Worm (Caenorhabditis elegans): ENCODE data around the gene F52H2.3.

F52H2.3 gene

DNA sequence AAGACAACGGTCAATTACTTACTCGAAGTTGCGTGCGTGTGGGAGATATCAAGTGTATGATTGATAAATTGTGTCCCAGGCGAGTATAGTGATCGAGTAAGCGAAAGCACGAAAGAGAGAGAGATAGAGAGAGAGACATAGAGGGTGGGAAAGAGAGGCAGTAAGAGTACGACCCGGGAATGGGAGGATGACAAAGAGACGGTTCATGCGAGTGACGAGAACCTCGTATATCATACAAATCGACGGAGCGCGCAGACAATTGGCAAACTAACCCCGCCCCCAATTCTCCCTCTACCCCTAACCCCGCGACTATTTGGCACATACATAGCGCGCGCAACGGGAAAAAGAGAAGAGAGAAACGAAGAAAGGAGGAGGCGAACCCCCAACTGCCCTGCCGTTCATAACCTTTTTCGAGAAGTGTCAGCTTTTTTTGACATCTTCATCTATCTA is 45.0 kb downstream of the F52H2.3 start, which contains the start of gene rabr-1:
rabr-1 (plus strand) TSS at position 316 of the 450 bp plus-strand sequence.
- TF ChIP-seq snpc-4 (GFP tag; optimal IDR thresholded peaks at IDR 0.05) (no peak), snpc-4 (tag; optimal IDR thresholded peaks at IDR 0.05) (peak in 1 of 4 experiments; percentile 31), unc-62 (GFP tag; optimal IDR thresholded peaks at IDR 0.05) (no peak), ztf-3 (GFP tag; optimal IDR thresholded peaks at IDR 0.05) (no peak), gei-17 (GFP tag; optimal IDR thresholded peaks at IDR 0.05) (peak; percentile 14), ztf-25 (GFP tag; IDR thresholded peaks at IDR 0.05) (no peak), hmg-1.2 (GFP tag; IDR thresholded peaks at IDR 0.05) (peak; percentile 43; the same call in 1 of the 2 replicates), rcor-1 (GFP tag; IDR thresholded peaks at IDR 0.05) (no peak), ztf-26 (tag; optimal IDR thresholded peaks at IDR 0.05) (peak; percentile 67), lin-40 (tag; optimal IDR thresholded peaks at IDR 0.05) (peak; percentile 4), Y53F4B.3 (GFP tag; IDR thresholded peaks at IDR 0.05) (no peak), dox-1 (GFP tag; IDR thresholded peaks at IDR 0.05) (peak; percentile 71), Y67H2A.10 (GFP tag; conservative IDR thresholded peaks at IDR 0.05) (no peak), C06A6.2 (GFP tag; conservative IDR thresholded peaks at IDR 0.05) (0 out of 2 replicates have a peak, but pooled peaks have one; percentile 31), ztf-18 (tag; optimal IDR thresholded peaks at IDR 0.05) (no peak), zfh-2 (GFP tag; conservative IDR thresholded peaks at IDR 0.05) (peak; percentile 89), lir-1 (GFP tag; conservative IDR thresholded peaks at IDR 0.05) (no peak), ztf-6 (GFP tag; IDR thresholded peaks at IDR 0.05) (no peak), tbp1 (GFP tag; optimal IDR thresholded peaks at IDR 0.05) (no peak), somi-1 (GFP tag; optimal IDR thresholded peaks at IDR 0.05) (peak; percentile 28), K12H6.12 (tag; optimal IDR thresholded peaks at IDR 0.05) (peak; percentile 23), F10E7.11 (tag; optimal IDR thresholded peaks at IDR 0.05) (peak; percentile 22), chd-7 (tag; optimal IDR thresholded peaks at IDR 0.05) (peak; percentile 44), nhr-80 (tag; optimal IDR thresholded peaks at IDR 0.05) (peak; percentile 24), egrh-3 (GFP tag; IDR thresholded peaks at IDR 0.05) (peak; percentile 49; the same call in 1 of the 2 replicates), attf-5 (GFP tag; optimal IDR thresholded peaks at IDR 0.05) (no peak), nfya-2 (GFP tag; IDR thresholded peaks at IDR 0.05) (no peak), aptf-3 (GFP tag; IDR thresholded peaks at IDR 0.05) (no peak), mcd-1 (GFP tag; IDR thresholded peaks at IDR 0.05) (0 out of 2 replicates have a peak, but pooled peaks have one; percentile 24), lin-35 (GFP tag; optimal IDR thresholded peaks at IDR 0.05) (no peak)

DNA sequence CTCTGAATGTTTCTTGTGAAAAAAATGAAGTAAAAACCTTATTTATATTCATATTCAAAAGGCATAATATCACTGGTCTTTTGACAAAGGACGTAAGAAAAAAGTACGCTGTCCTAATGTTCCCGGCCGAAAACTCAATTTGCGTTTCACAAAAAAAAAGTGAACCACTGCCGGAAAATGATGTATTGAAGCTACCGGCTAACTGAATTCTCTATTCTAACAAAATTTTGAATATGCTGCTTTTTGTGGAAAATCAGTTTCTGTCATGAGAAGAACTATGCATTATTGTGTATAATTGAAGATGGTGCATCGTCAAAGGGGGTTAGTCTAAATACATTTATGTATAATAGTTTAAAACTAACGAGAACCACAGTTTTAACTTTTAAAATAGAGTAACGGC is 46.6 kb downstream of the F52H2.3 start:
- TF ChIP-seq egl-18 (GFP tag; IDR thresholded peaks at IDR 0.05) (no peak), lin-35 (GFP tag; optimal IDR thresholded peaks at IDR 0.05) (no peak), tlf-1 (GFP tag; optimal IDR thresholded peaks at IDR 0.05) (no peak), egrh-3 (GFP tag; IDR thresholded peaks at IDR 0.05) (no peak), Y79H2A.3 (GFP tag; conservative IDR thresholded peaks at IDR 0.05) (no peak), F57A8.1 (GFP tag; optimal IDR thresholded peaks at IDR 0.05) (no peak), ets-4 (GFP tag; optimal IDR thresholded peaks at IDR 0.05) (no peak), attf-3 (GFP tag; conservative IDR thresholded peaks at IDR 0.05) (no peak)

DNA sequence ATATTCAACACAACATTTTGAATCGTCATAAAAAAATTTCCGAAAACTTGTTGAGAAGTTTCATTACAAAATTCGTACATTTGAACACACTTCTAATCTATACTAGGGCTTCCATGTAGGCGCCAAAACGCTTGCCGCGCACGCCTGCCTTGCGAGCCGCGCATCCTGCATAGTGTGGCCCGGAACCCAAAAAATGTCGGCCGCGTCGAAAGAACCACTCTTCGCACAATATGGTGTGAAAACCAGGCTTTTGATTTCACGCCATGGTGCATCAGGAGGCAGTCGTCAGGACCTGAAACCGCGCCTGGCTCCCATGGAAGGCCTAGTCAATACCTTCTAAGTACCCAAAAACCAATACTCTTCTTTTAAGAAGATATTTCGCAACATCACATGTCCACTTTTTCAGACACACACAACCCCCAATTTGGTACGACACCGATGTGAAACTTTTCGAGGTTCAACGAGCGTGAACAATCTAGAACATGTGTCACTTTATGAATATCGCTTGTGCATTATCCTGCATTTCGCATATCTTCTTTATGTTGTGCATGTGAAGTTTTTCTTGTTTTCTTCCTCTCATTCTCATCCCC is 47.2 kb downstream of the F52H2.3 start:
- TF ChIP-seq hrde-1 (tag; optimal IDR thresholded peaks at IDR 0.05; ENCODE audit: borderline replicate concordance) (no peak), snpc-4 (GFP tag; optimal IDR thresholded peaks at IDR 0.05) (no peak), snpc-4 (tag; optimal IDR thresholded peaks at IDR 0.05) (peak in 2 of 4 experiments; percentile 58 to 72), nhr-120 (GFP tag; IDR thresholded peaks at IDR 0.05) (no peak), ztf-22 (GFP tag; optimal IDR thresholded peaks at IDR 0.05) (no peak), lin-54 (GFP tag; optimal IDR thresholded peaks at IDR 0.05) (no peak), lin-26 (GFP tag; IDR thresholded peaks at IDR 0.05) (no peak), hsf-1 (GFP tag; IDR thresholded peaks at IDR 0.05) (no peak), tbp1 (GFP tag; optimal IDR thresholded peaks at IDR 0.05) (no peak), dpff-1 (tag; optimal IDR thresholded peaks at IDR 0.05) (no peak), zfh-2 (GFP tag; conservative IDR thresholded peaks at IDR 0.05) (peak; percentile 64), F52B5.7 (tag; optimal IDR thresholded peaks at IDR 0.05) (no peak), snpc-1.1 (tag; optimal IDR thresholded peaks at IDR 0.05; ENCODE audit: insufficient read depth) (peak; percentile 10), ama-1 (optimal IDR thresholded peaks at IDR 0.05) (no peak), ama-1 (GFP tag; optimal IDR thresholded peaks at IDR 0.05) (no peak), Y53F4B.3 (GFP tag; IDR thresholded peaks at IDR 0.05) (no peak)
